Fruit fly (Drosophila melanogaster) whole organism, embryonic: Measurements from ENCODE around the gene CG15155.

ENCODE experiments used
- Adf1 ChIP-seq: fragments of 200-800 bp; sonication (Bioruptor generic); IDR thresholded peaks from 2 replicates; pipeline ENCODE4 v1.3.6; 2022; ENCODE audit warnings: missing biosample characterization, missing genetic modification characterization
- Aef1 ChIP-seq: fragments of 200-800 bp; sonication (Bioruptor generic); IDR thresholded peaks from 3 replicates; pipeline ENCODE4 v1.3.6; 2022; ENCODE audit warnings: missing biosample characterization, missing genetic modification characterization
- Bgb ChIP-seq: fragments of 200-800 bp; sonication (Bioruptor generic); IDR thresholded peaks from 2 replicates; pipeline ENCODE4 v1.3.6; 2022; ENCODE audit warnings: missing biosample characterization, missing genetic modification characterization; ENCODE audit not compliant: partially characterized antibody
- CG10267 ChIP-seq: fragments of 200-800 bp; sonication (Bioruptor generic); optimal IDR thresholded peaks from 2 replicates; lab custom pipeline; 2018; ENCODE audit warnings: missing biosample characterization, mild to moderate bottlenecking, missing genetic modification characterization, moderate library complexity
- CG10462 ChIP-seq: fragments of 200-800 bp; sonication (Bioruptor generic); optimal IDR thresholded peaks from 2 replicates; lab custom pipeline; 2016; ENCODE audit warnings: missing biosample characterization, missing genetic modification characterization
- CG10565 ChIP-seq: fragments of 200-800 bp; sonication (Bioruptor generic); optimal IDR thresholded peaks from 3 replicates; lab custom pipeline; 2016; ENCODE audit warnings: missing biosample characterization, mild to moderate bottlenecking, missing genetic modification characterization
- CG1603 ChIP-seq: fragments of 200-800 bp; sonication (Bioruptor generic); optimal IDR thresholded peaks from 2 replicates; lab custom pipeline; 2019; ENCODE audit warnings: missing biosample characterization, mild to moderate bottlenecking, missing genetic modification characterization, moderate library complexity
- CG16813 ChIP-seq: fragments of 200-800 bp; sonication (Bioruptor generic); IDR thresholded peaks from 3 replicates; pipeline ENCODE4 v1.3.6; 2022; ENCODE audit warnings: missing biosample characterization, missing genetic modification characterization; ENCODE audit not compliant: partially characterized antibody
- CG16863 ChIP-seq: fragments of 200-800 bp; sonication (Bioruptor generic); optimal IDR thresholded peaks from 3 replicates; lab custom pipeline; 2016; ENCODE audit warnings: missing biosample characterization, missing genetic modification characterization
- CG33213 ChIP-seq: fragments of 200-800 bp; sonication (Bioruptor generic); optimal IDR thresholded peaks from 3 replicates; lab custom pipeline; 2016; ENCODE audit warnings: missing biosample characterization, missing genetic modification characterization
- CG4617 ChIP-seq: fragments of 200-800 bp; sonication (Bioruptor generic); optimal IDR thresholded peaks from 3 replicates; lab custom pipeline; 2016; ENCODE audit warnings: missing biosample characterization, missing genetic modification characterization, borderline replicate concordance
- CG6654 ChIP-seq: fragments of 200-800 bp; sonication (Bioruptor generic); optimal IDR thresholded peaks from 2 replicates; lab custom pipeline; 2017; ENCODE audit warnings: missing biosample characterization, mild to moderate bottlenecking, missing genetic modification characterization
- CG9215 ChIP-seq: fragments of 200-800 bp; sonication (Bioruptor generic); IDR thresholded peaks from 2 replicates; pipeline ENCODE4 v1.3.6; 2022; ENCODE audit warnings: missing biosample characterization, missing genetic modification characterization
- E2f2 ChIP-seq: fragments of 200-800 bp; sonication (Bioruptor generic); IDR thresholded peaks from 2 replicates; pipeline ENCODE4 v1.3.6; 2022; ENCODE audit warnings: missing biosample characterization, missing genetic modification characterization
- Ets97D ChIP-seq: fragments of 200-800 bp; sonication (Bioruptor generic); optimal IDR thresholded peaks from 3 replicates; lab custom pipeline; 2016; ENCODE audit warnings: missing biosample characterization, missing genetic modification characterization
- HLH3B ChIP-seq: fragments of 200-800 bp; sonication (Bioruptor generic); IDR thresholded peaks from 2 replicates; pipeline ENCODE4 v1.3.6; 2022; ENCODE audit warnings: missing biosample characterization, missing genetic modification characterization
- Nf-YA ChIP-seq: fragments of 200-800 bp; sonication (Bioruptor generic); IDR thresholded peaks from 2 replicates; pipeline ENCODE4 v1.3.6; 2022; ENCODE audit warnings: missing biosample characterization, missing genetic modification characterization
- Scr ChIP-seq: fragments of 200-800 bp; sonication (Bioruptor generic); IDR thresholded peaks from 2 replicates; pipeline ENCODE4 v1.3.6; 2022; ENCODE audit warnings: missing biosample characterization, missing genetic modification characterization; ENCODE audit not compliant: partially characterized antibody
- Six4 ChIP-seq: fragments of 200-800 bp; sonication (Bioruptor generic); optimal IDR thresholded peaks from 2 replicates; lab custom pipeline; 2016; ENCODE audit warnings: missing biosample characterization, missing genetic modification characterization
- Sry-δ ChIP-seq: fragments of 200-800 bp; sonication (Bioruptor generic); optimal IDR thresholded peaks from 2 replicates; lab custom pipeline; 2016; ENCODE audit warnings: missing biosample characterization, missing genetic modification characterization
- Ssrp ChIP-seq: fragments of 200-800 bp; sonication (Bioruptor generic); optimal IDR thresholded peaks from 2 replicates; lab custom pipeline; 2018; ENCODE audit warnings: missing biosample characterization, mild to moderate bottlenecking, missing genetic modification characterization, moderate library complexity
- Usf ChIP-seq: fragments of 200-800 bp; sonication (Bioruptor generic); optimal IDR thresholded peaks from 2 replicates; lab custom pipeline; 2017; ENCODE audit warnings: missing genotype, missing biosample characterization, missing genetic modification characterization
- bab2 ChIP-seq: fragments of 200-800 bp; sonication (Bioruptor generic); optimal IDR thresholded peaks from 2 replicates; lab custom pipeline; 2016; ENCODE audit warnings: missing biosample characterization, missing genetic modification characterization
- bbx ChIP-seq: fragments of 200-800 bp; sonication (Bioruptor generic); IDR thresholded peaks from 2 replicates; pipeline ENCODE4 v1.3.6; 2022; ENCODE audit warnings: missing biosample characterization, missing genetic modification characterization; ENCODE audit not compliant: partially characterized antibody
- chm ChIP-seq: fragments of 200-800 bp; sonication (Bioruptor generic); IDR thresholded peaks from 2 replicates; pipeline ENCODE4 v1.3.6; 2022; ENCODE audit warnings: missing biosample characterization, missing genetic modification characterization
- cwo ChIP-seq: fragments of 200-800 bp; sonication (Bioruptor generic); optimal IDR thresholded peaks from 3 replicates; lab custom pipeline; 2017; ENCODE audit warnings: missing biosample characterization, missing genetic modification characterization, mild to moderate bottlenecking, moderate library complexity, missing genetic modification reagents
- danr ChIP-seq: fragments of 200-800 bp; sonication (Bioruptor generic); IDR thresholded peaks from 2 replicates; pipeline ENCODE4 v1.3.6; 2022; ENCODE audit warnings: missing biosample characterization, missing genetic modification characterization
- dmrt11E ChIP-seq: fragments of 200-800 bp; sonication (Bioruptor generic); optimal IDR thresholded peaks from 3 replicates; lab custom pipeline; 2018; ENCODE audit warnings: missing biosample characterization, mild to moderate bottlenecking, missing genetic modification characterization, moderate library complexity
- ewg ChIP-seq: fragments of 200-800 bp; sonication (Bioruptor generic); optimal IDR thresholded peaks from 3 replicates; lab custom pipeline; 2017; ENCODE audit warnings: mild to moderate bottlenecking, missing biosample characterization, missing genetic modification reagents, missing genetic modification characterization
- fd96Cb ChIP-seq: fragments of 200-800 bp; sonication (Bioruptor generic); optimal IDR thresholded peaks from 2 replicates; lab custom pipeline; 2018; ENCODE audit warnings: missing biosample characterization, mild to moderate bottlenecking, missing genetic modification characterization, moderate library complexity
- gfzf ChIP-seq: fragments of 200-800 bp; sonication (Bioruptor generic); optimal IDR thresholded peaks from 2 replicates; lab custom pipeline; 2016; ENCODE audit warnings: missing biosample characterization, mild to moderate bottlenecking, missing genetic modification characterization, moderate library complexity
- inv ChIP-seq: fragments of 200-800 bp; sonication (Bioruptor generic); IDR thresholded peaks from 2 replicates; pipeline ENCODE4 v1.3.6; 2022; ENCODE audit warnings: missing biosample characterization, missing genetic modification characterization; ENCODE audit not compliant: partially characterized antibody
- kah ChIP-seq: fragments of 200-800 bp; sonication (Bioruptor generic); optimal IDR thresholded peaks from 2 replicates; lab custom pipeline; 2018; ENCODE audit warnings: missing biosample characterization, mild to moderate bottlenecking, missing genetic modification characterization
- kay ChIP-seq: fragments of 200-800 bp; sonication (Bioruptor generic); optimal IDR thresholded peaks from 2 replicates; lab custom pipeline; 2016; ENCODE audit warnings: missing biosample characterization, missing genetic modification characterization
- mirr ChIP-seq: fragments of 200-800 bp; sonication (Bioruptor generic); optimal IDR thresholded peaks from 3 replicates; lab custom pipeline; 2018; ENCODE audit warnings: missing biosample characterization, mild to moderate bottlenecking, missing genetic modification characterization
- phol ChIP-seq: fragments of 200-800 bp; sonication (Bioruptor generic); optimal IDR thresholded peaks from 3 replicates; lab custom pipeline; 2018; ENCODE audit warnings: missing biosample characterization, mild to moderate bottlenecking, missing genetic modification characterization, moderate library complexity
- prd ChIP-seq, 3 experiments: fragments of >200 bp in 2 of 3; fragments of 200-800 bp in 1 of 3; sonication (Bioruptor generic) in 1 of 3; optimal IDR thresholded peaks in 2 of 3; IDR thresholded peaks in 1 of 3; 2 replicates in 2 of 3; 3 replicates in 1 of 3; pipeline versions ENCODE4 v1.3.6 to Lab custom; 2017 to 2022; ENCODE audit warnings: missing biosample characterization in 1 of 3, missing genetic modification characterization in 1 of 3
- ro ChIP-seq: fragments of 200-800 bp; sonication (Bioruptor generic); IDR thresholded peaks from 2 replicates; pipeline ENCODE4 v1.3.6; 2022; ENCODE audit warnings: missing biosample characterization, missing genetic modification characterization
- sna ChIP-seq: fragments of 200-800 bp; sonication (Bioruptor generic); IDR thresholded peaks from 2 replicates; pipeline ENCODE4 v1.3.6; 2022; ENCODE audit warnings: missing biosample characterization, missing genetic modification characterization; ENCODE audit not compliant: partially characterized antibody
- trem ChIP-seq: fragments of 200-800 bp; optimal IDR thresholded peaks from 3 replicates; lab custom pipeline; 2019; ENCODE audit warnings: missing biosample characterization, mild to moderate bottlenecking, missing genetic modification characterization, moderate library complexity
- trh ChIP-seq: fragments of 200-800 bp; sonication (Bioruptor generic); optimal IDR thresholded peaks from 2 replicates; lab custom pipeline; 2016; ENCODE audit warnings: missing biosample characterization, missing genetic modification characterization
- tup ChIP-seq: fragments of 200-800 bp; sonication (Bioruptor generic); optimal IDR thresholded peaks from 2 replicates; lab custom pipeline; 2016; ENCODE audit warnings: missing biosample characterization, mild to moderate bottlenecking, missing genetic modification characterization, moderate library complexity
- unpg ChIP-seq: fragments of 200-800 bp; sonication (Bioruptor generic); optimal IDR thresholded peaks from 3 replicates; lab custom pipeline; 2018; ENCODE audit warnings: missing biosample characterization, mild to moderate bottlenecking, missing genetic modification characterization, moderate library complexity
- wor ChIP-seq: fragments of 200-800 bp; sonication (Bioruptor generic); IDR thresholded peaks from 2 replicates; pipeline ENCODE4 v1.3.6; 2022; ENCODE audit warnings: missing biosample characterization, missing genetic modification characterization
- zen ChIP-seq: fragments of 200-800 bp; sonication (Bioruptor generic); optimal IDR thresholded peaks from 3 replicates; lab custom pipeline; 2018; ENCODE audit warnings: missing biosample characterization, mild to moderate bottlenecking, missing genetic modification characterization, moderate library complexity
- zfh2 ChIP-seq: fragments of 200-800 bp; sonication (Bioruptor generic); optimal IDR thresholded peaks from 2 replicates; lab custom pipeline; 2016; ENCODE audit warnings: missing biosample characterization, missing genetic modification characterization

CG15155 gene

DNA sequence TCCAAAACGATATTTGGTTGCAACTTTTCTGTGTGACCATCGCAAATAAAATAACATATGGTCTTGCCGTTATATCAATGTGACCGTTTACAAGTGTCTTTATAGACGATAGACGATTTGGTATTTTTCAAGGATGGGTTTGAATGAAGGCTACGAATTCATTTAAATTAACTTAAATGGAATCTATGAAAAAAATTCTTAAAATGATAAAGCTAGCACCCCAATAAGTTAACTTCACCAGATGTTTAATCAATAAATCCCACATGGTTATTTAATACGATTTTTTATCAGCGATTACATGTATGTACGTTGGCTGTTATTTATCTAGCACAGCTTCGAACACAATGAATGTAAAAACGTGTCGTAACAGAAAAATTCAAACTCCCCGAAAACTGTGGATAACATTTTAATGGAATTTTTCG, 4.0 kb downstream of the CG15155 start (continued):
- TF ChIP-seq CG4617 (GFP tag; lab: Kevin White, UChicago) (peak; percentile 77), gfzf (GFP tag; lab: Kevin White, UChicago) (peak; percentile 91), fd96Cb (tag; lab: Kevin White, UChicago) (no peak), bbx (GFP tag; lab: Robert Waterston, UW) (no peak), Nf-YA (GFP tag; lab: Robert Waterston, UW) (no peak), Ets97D (GFP tag; lab: Kevin White, UChicago) (peak; percentile 10), CG1603 (peak; percentile 18), Sry-δ (GFP tag; lab: Kevin White, UChicago) (peak; percentile 35), trem (tag; lab: Kevin White, UChicago) (peak; percentile 45), danr (GFP tag; lab: Robert Waterston, UW) (no peak), CG16863 (GFP tag; lab: Kevin White, UChicago) (no peak), inv (GFP tag; lab: Robert Waterston, UW) (no peak), wor (GFP tag; lab: Robert Waterston, UW) (no peak), Usf (no peak), CG16813 (GFP tag; lab: Robert Waterston, UW) (0 out of 3 replicates have a peak, but pooled peaks have one; percentile 32), Scr (GFP tag; lab: Robert Waterston, UW) (peak; percentile 37; the same call in 1 of the 2 replicates), CG6654 (GFP tag; lab: Kevin White, UChicago) (peak; percentile 98), sna (GFP tag; lab: Robert Waterston, UW) (no peak), CG33213 (peak; percentile 4), chm (GFP tag; lab: Robert Waterston, UW) (no peak), HLH3B (GFP tag; lab: Robert Waterston, UW) (no peak), bab2 (GFP tag; lab: Kevin White, UChicago) (no peak), zen (peak; percentile 1), E2f2 (GFP tag; lab: Robert Waterston, UW) (peak; percentile 48), ro (no peak), kay (GFP tag; lab: Kevin White, UChicago) (no peak), prd (optimal IDR thresholded peaks at IDR 0.05; lab: Kevin White, UChicago) (no peak), prd (GFP tag; IDR thresholded peaks at IDR 0.05; lab: Robert Waterston, UW) (no peak), phol (tag; lab: Kevin White, UChicago) (peak; percentile 44), zfh2 (GFP tag; lab: Kevin White, UChicago) (no peak), Adf1 (GFP tag; lab: Robert Waterston, UW) (no peak), Six4 (GFP tag; lab: Kevin White, UChicago) (no peak), kah (no peak)

DNA sequence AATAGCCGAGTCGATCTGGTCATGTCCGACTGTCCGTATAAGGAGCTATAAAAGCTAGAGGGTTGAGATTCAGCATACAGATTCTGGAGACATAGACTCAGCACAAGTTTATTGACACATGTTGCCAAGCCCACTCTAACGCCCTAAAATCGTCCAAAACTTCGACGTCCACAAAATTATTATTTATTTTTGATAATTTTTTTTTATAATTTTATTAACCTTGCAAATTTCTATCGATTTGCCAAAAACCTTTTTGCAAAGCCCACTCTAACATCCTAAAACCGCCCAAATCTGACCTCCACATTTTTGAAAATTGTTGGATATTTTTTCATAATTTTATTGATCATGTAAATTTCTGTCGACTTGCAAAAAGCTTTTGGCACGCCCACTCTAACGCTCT, 4.5 kb downstream of the CG15155 start, which contains the start of gene JMJD4:
JMJD4 (minus strand) TSS at position 101 of the 400 bp plus-strand sequence.
- TF ChIP-seq dmrt11E (tag; lab: Kevin White, UChicago): no peak
- TF ChIP-seq Bgb: no peak
- TF ChIP-seq CG9215 (GFP tag; lab: Robert Waterston, UW): no peak
- no peak for TF ChIP-seq trh (GFP tag; lab: Kevin White, UChicago)
- no peak for TF ChIP-seq tup (GFP tag; lab: Kevin White, UChicago)
- TF ChIP-seq mirr (GFP tag; lab: Kevin White, UChicago): no peak
- no peak for TF ChIP-seq CG10267 (tag; lab: Kevin White, UChicago)
- no peak for TF ChIP-seq cwo
- no peak for TF ChIP-seq Ssrp
- TF ChIP-seq Aef1: no peak
- no peak for TF ChIP-seq ewg
- TF ChIP-seq CG10462: no peak
- no peak for TF ChIP-seq CG10565 (GFP tag; lab: Kevin White, UChicago)
- no peak for TF ChIP-seq unpg (GFP tag; lab: Kevin White, UChicago)
- TF ChIP-seq, all 482 proteins: peak for 0
